Fruit fly (Drosophila melanogaster) S2 (cell line): Measurements from ENCODE around the gene Fpgs1.

Experiments
- CG8478 ChIP-seq: fragments of >200 bp; optimal IDR thresholded peaks from 2 replicates; lab custom pipeline; 2018
- CTCF ChIP-seq, 2 experiments: fragments of >200 bp; optimal IDR thresholded peaks; 2 replicates each; lab custom pipeline; 2018

- TF ChIP-seq CG8478 (lab: Kevin White, UChicago) = no peak
- TF ChIP-seq CTCF (optimal IDR thresholded peaks at IDR 0.05; lab: Kevin White, UChicago) = no peak
Measured at dm6 chrX:12633204-12633603, 21.5 kb downstream of the Fpgs1 start.
